Fruit fly (Drosophila melanogaster): Measurements from ENCODE around the gene Cyp1.

- TF ChIP-seq CG8478 (optimal IDR thresholded peaks at IDR 0.05) (no peak), usp (GFP tag; optimal IDR thresholded peaks at IDR 0.05) (no peak), pan (optimal IDR thresholded peaks at IDR 0.05) (no peak), EcR (GFP tag; optimal IDR thresholded peaks at IDR 0.05) (no peak), Dll (optimal IDR thresholded peaks at IDR 0.05) (no peak)
These were observed 3.4 kb upstream of the Cyp1 start for dm6 chrX:16323536-16323935.

Measured in whole organism.